Fruit fly (Drosophila melanogaster): ENCODE results near the gene gcm.

- TF ChIP-seq CG8478 (optimal IDR thresholded peaks at IDR 0.05) (no peak), CTCF (optimal IDR thresholded peaks at IDR 0.05) (no peak)
Observed at dm6 chr2L:9615983-9616519, 34.5 kb upstream of the gcm start, which contains the start of gene GlcAT-S.

All from S2 (cell line).